Worm (Caenorhabditis elegans) whole organism, mixed stage, embryonic: Measurements from ENCODE around the gene W02H3.1.

ENCODE experiments used
- M03D4.4 ChIP-seq: sonication (generic microtip); optimal IDR thresholded peaks from 2 replicates; lab custom pipeline; 2017; ENCODE audit warnings: mild to moderate bottlenecking, missing genetic modification characterization, missing compliant biosample characterization
- blmp-1 ChIP-seq: fragments of 150-350 bp; optimal IDR thresholded peaks from 2 replicates; lab custom pipeline; 2014; ENCODE audit warnings: missing biosample characterization, missing genetic modification characterization
- ces-1 ChIP-seq: fragments of 150-350 bp; optimal IDR thresholded peaks from 2 replicates; lab custom pipeline; 2014; ENCODE audit warnings: missing biosample characterization, missing genetic modification reagents, missing genetic modification characterization
- cnd-1 ChIP-seq: fragments of 200-800 bp; sonication (Bioruptor generic); optimal IDR thresholded peaks from 2 replicates; lab custom pipeline; 2018; ENCODE audit warnings: mild to moderate bottlenecking, missing genetic modification characterization, missing compliant biosample characterization
- elt-1 ChIP-seq: sonication (generic microtip); optimal IDR thresholded peaks from 2 replicates; lab custom pipeline; 2017; ENCODE audit warnings: missing genetic modification characterization, mild to moderate bottlenecking, missing compliant biosample characterization, antibody characterized with exemption, moderate library complexity, borderline replicate concordance; ENCODE audit not compliant: insufficient read depth
- flh-1 ChIP-seq: fragments of 200-800 bp; sonication (Bioruptor generic); optimal IDR thresholded peaks from 2 replicates; lab custom pipeline; 2018; ENCODE audit warnings: mild to moderate bottlenecking, missing genetic modification characterization, moderate library complexity, missing compliant biosample characterization
- lsy-2 ChIP-seq: fragments of 150-350 bp; optimal IDR thresholded peaks from 2 replicates; lab custom pipeline; 2014; ENCODE audit warnings: missing biosample characterization, missing genetic modification characterization
- nhr-12 ChIP-seq: fragments of 150-350 bp; optimal IDR thresholded peaks from 2 replicates; lab custom pipeline; 2014; ENCODE audit warnings: missing biosample characterization, missing genetic modification characterization
- nhr-2 ChIP-seq: fragments of 150-350 bp; optimal IDR thresholded peaks from 2 replicates; lab custom pipeline; 2014; ENCODE audit warnings: missing biosample characterization, missing genetic modification characterization
- nhr-76 ChIP-seq: sonication (generic microtip); optimal IDR thresholded peaks from 2 replicates; lab custom pipeline; 2017; ENCODE audit warnings: missing biosample characterization, missing genetic modification characterization
- snpc-4 ChIP-seq: fragments of 150-350 bp; optimal IDR thresholded peaks from 2 replicates; lab custom pipeline; 2014; ENCODE audit warnings: missing biosample characterization, missing genetic modification characterization
- unc-39 ChIP-seq: fragments of 150-350 bp; optimal IDR thresholded peaks from 2 replicates; lab custom pipeline; 2014; ENCODE audit warnings: missing biosample characterization, missing genetic modification characterization
- unc-62 ChIP-seq: fragments of 150-350 bp; optimal IDR thresholded peaks from 2 replicates; lab custom pipeline; 2014; ENCODE audit warnings: missing biosample characterization, missing genetic modification reagents, missing genetic modification characterization

ce11 chrX:11076491-11076890 lies 28.8 kb downstream of the W02H3.1 start, which contains the start of gene W04G3.12:
- TF ChIP-seq nhr-2 (no peak), lsy-2 (tag; lab: Kevin White, UChicago) (no peak), M03D4.4 (no peak), blmp-1 (tag; lab: Kevin White, UChicago) (no peak), unc-39 (tag; lab: Kevin White, UChicago) (no peak), nhr-76 (no peak), nhr-12 (tag; lab: Kevin White, UChicago) (no peak), flh-1 (GFP tag; lab: Kevin White, UChicago) (no peak), cnd-1 (no peak), elt-1 (tag; lab: Kevin White, UChicago) (no peak), unc-62 (GFP tag; lab: Kevin White, UChicago) (no peak), ces-1 (GFP tag; lab: Kevin White, UChicago) (no peak), snpc-4 (tag; lab: Kevin White, UChicago) (no peak)
